Worm (Caenorhabditis elegans) whole organism, early embryonic: ENCODE results near the gene F26F2.7.
"Not testable (repeated sequence)": the region's sequence is repeated elsewhere in the genome, so short reads cannot be mapped to it uniquely, and the experiment has no call there.

Experiments used
- B0310.2 ChIP-seq: sonication (generic microtip); optimal IDR thresholded peaks from 2 replicates; lab custom pipeline; 2016; ENCODE audit warnings: mild to moderate bottlenecking, missing genetic modification characterization, missing compliant biosample characterization
- aly-1 ChIP-seq: sonication (generic microtip); optimal IDR thresholded peaks from 2 replicates; lab custom pipeline; 2016; ENCODE audit warnings: missing genetic modification characterization, missing compliant biosample characterization
- ama-1 ChIP-seq: fragments of 150-350 bp; optimal IDR thresholded peaks from 2 replicates; lab custom pipeline; 2014
- ceh-36 ChIP-seq: sonication (generic microtip); optimal IDR thresholded peaks from 2 replicates; lab custom pipeline; 2016; ENCODE audit warnings: missing genetic modification characterization, inconsistent platforms, missing compliant biosample characterization
- ets-7 ChIP-seq: sonication (generic microtip); optimal IDR thresholded peaks from 2 replicates; lab custom pipeline; 2016; ENCODE audit warnings: missing genotype, missing genetic modification characterization, missing compliant biosample characterization
- flt-1 ChIP-seq: fragments of 200-800 bp; sonication (Bioruptor generic); IDR thresholded peaks from 2 replicates; pipeline ENCODE4 v1.3.6; 2022; ENCODE audit warnings: missing genetic modification characterization, missing compliant biosample characterization
- hmg-4 ChIP-seq: fragments of 200-800 bp; sonication (Bioruptor generic); optimal IDR thresholded peaks from 2 replicates; lab custom pipeline; 2018; ENCODE audit warnings: mild to moderate bottlenecking, missing genetic modification characterization, missing compliant biosample characterization
- pes-1 ChIP-seq: fragments of 200-800 bp; sonication (Bioruptor generic); IDR thresholded peaks from 2 replicates; pipeline ENCODE4 v1.3.6; 2022; ENCODE audit warnings: missing genetic modification reagents, missing genetic modification characterization, missing compliant biosample characterization
- sea-1 ChIP-seq: fragments of 200-800 bp; sonication (Bioruptor generic); conservative IDR thresholded peaks from 2 replicates; pipeline ENCODE4 v1.3.6; 2022; ENCODE audit warnings: missing genetic modification characterization, missing compliant biosample characterization
- tbx-37 ChIP-seq: fragments of 200-800 bp; sonication (Bioruptor generic); conservative IDR thresholded peaks from 2 replicates; pipeline ENCODE4 v1.3.6; 2022; ENCODE audit warnings: missing genetic modification reagents, missing genetic modification characterization, missing compliant biosample characterization
- tra-4 ChIP-seq: sonication (generic microtip); optimal IDR thresholded peaks from 2 replicates; lab custom pipeline; 2017; ENCODE audit warnings: missing genetic modification characterization, missing compliant biosample characterization

DNA sequence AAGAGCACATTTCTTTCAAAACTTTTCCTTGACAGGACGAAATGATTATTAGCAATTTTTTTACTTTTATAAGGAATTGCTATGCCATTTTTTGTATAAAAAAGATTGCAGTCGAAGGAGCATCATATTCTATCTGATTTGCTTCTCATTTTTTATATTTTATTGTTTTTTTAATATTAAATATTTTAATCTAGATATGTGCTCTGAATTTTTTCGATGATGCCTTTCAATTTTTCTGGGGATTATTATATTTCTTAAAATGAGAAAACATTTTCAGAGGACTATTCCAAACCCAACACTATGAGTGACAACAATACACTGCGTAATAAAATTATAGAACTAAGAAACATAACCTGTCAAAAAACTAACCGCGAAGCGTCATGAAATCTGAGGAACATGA lies 11.8 kb upstream of the F26F2.7 start, which contains the start of gene F26F2.4:
- TF ChIP-seq flt-1 (GFP tag; lab: Robert Waterston, UW); pes-1 (GFP tag; lab: Robert Waterston, UW); ama-1 (lab: Kevin White, UChicago); tbx-37; ceh-36; tra-4; B0310.2; hmg-4 (GFP tag; lab: Kevin White, UChicago); ets-7 (tag; lab: Kevin White, UChicago); aly-1; sea-1 (GFP tag; lab: Robert Waterston, UW): not testable (repeated sequence)
